Fruit fly (Drosophila melanogaster) whole organism, embryonic: ENCODE measurements around the gene gammaCOP.

ENCODE experiments used
- Abd-B ChIP-seq: fragments of 200-800 bp; sonication (Bioruptor generic); optimal IDR thresholded peaks from 2 replicates; lab custom pipeline; 2018; ENCODE audit warnings: missing biosample characterization, mild to moderate bottlenecking, missing genetic modification characterization, moderate library complexity
- Atf6 ChIP-seq: fragments of 200-800 bp; sonication (Bioruptor generic); IDR thresholded peaks from 2 replicates; pipeline ENCODE4 v1.3.6; 2022; ENCODE audit warnings: missing biosample characterization, missing genetic modification characterization
- B-H2 ChIP-seq: fragments of 200-800 bp; sonication (Bioruptor generic); optimal IDR thresholded peaks from 2 replicates; lab custom pipeline; 2018; ENCODE audit warnings: missing biosample characterization, mild to moderate bottlenecking, missing genetic modification characterization
- Bgb ChIP-seq: fragments of 200-800 bp; sonication (Bioruptor generic); IDR thresholded peaks from 2 replicates; pipeline ENCODE4 v1.3.6; 2022; ENCODE audit warnings: missing biosample characterization, missing genetic modification characterization; ENCODE audit not compliant: partially characterized antibody
- CG11560 ChIP-seq: fragments of 200-800 bp; sonication (Bioruptor generic); IDR thresholded peaks from 3 replicates; pipeline ENCODE4 v1.3.6; 2022; ENCODE audit warnings: missing biosample characterization, missing genetic modification characterization
- CG13424 ChIP-seq: fragments of 200-800 bp; sonication (Bioruptor generic); optimal IDR thresholded peaks from 2 replicates; lab custom pipeline; 2019; ENCODE audit warnings: missing biosample characterization, mild to moderate bottlenecking, missing genetic modification characterization, moderate library complexity
- CG14860 ChIP-seq: fragments of 200-800 bp; sonication (Bioruptor generic); IDR thresholded peaks from 3 replicates; pipeline ENCODE4 v1.3.6; 2022; ENCODE audit warnings: missing biosample characterization, missing genetic modification characterization; ENCODE audit not compliant: partially characterized antibody
- CG14965 ChIP-seq: fragments of 200-800 bp; sonication (Bioruptor generic); optimal IDR thresholded peaks from 2 replicates; lab custom pipeline; 2016; ENCODE audit warnings: missing biosample characterization, missing genetic modification characterization, borderline replicate concordance
- CG15479 ChIP-seq: fragments of 200-800 bp; sonication (Bioruptor generic); optimal IDR thresholded peaks from 3 replicates; lab custom pipeline; 2019; ENCODE audit warnings: missing biosample characterization, mild to moderate bottlenecking, missing genetic modification characterization, moderate library complexity
- CG15696 ChIP-seq: fragments of 200-800 bp; sonication (Bioruptor generic); optimal IDR thresholded peaks from 2 replicates; lab custom pipeline; 2019; ENCODE audit warnings: missing biosample characterization, mild to moderate bottlenecking, missing genetic modification characterization, moderate library complexity
- CG16779 ChIP-seq: fragments of 200-800 bp; sonication (Bioruptor generic); IDR thresholded peaks from 2 replicates; pipeline ENCODE4 v1.3.6; 2022; ENCODE audit warnings: missing biosample characterization, missing genetic modification characterization
- CG2875 ChIP-seq: fragments of 200-800 bp; sonication (Bioruptor generic); optimal IDR thresholded peaks from 2 replicates; lab custom pipeline; 2017; ENCODE audit warnings: missing biosample characterization, mild to moderate bottlenecking, missing genetic modification characterization, missing genetic modification reagents
- CG32772 ChIP-seq: fragments of 200-800 bp; sonication (Bioruptor generic); IDR thresholded peaks from 2 replicates; pipeline ENCODE4 v1.3.6; 2022; ENCODE audit warnings: missing biosample characterization, missing genetic modification characterization
- CG42726 ChIP-seq: fragments of 200-800 bp; sonication (Bioruptor generic); IDR thresholded peaks from 2 replicates; pipeline ENCODE4 v1.3.6; 2022; ENCODE audit warnings: missing biosample characterization, missing genetic modification characterization; ENCODE audit not compliant: partially characterized antibody
- CG4854 ChIP-seq: fragments of 200-800 bp; sonication (Bioruptor generic); optimal IDR thresholded peaks from 2 replicates; lab custom pipeline; 2016; ENCODE audit warnings: missing biosample characterization, missing genetic modification characterization, inconsistent platforms
- CG7745 ChIP-seq: fragments of 200-800 bp; sonication (Bioruptor generic); optimal IDR thresholded peaks from 2 replicates; lab custom pipeline; 2018; ENCODE audit warnings: missing biosample characterization, mild to moderate bottlenecking, missing genetic modification characterization, moderate library complexity
- CG8089 ChIP-seq: fragments of 200-800 bp; sonication (Bioruptor generic); optimal IDR thresholded peaks from 3 replicates; lab custom pipeline; 2016; ENCODE audit warnings: missing biosample characterization, missing genetic modification characterization
- CG8290 ChIP-seq, 3 experiments: fragments of 200-800 bp; sonication (Bioruptor generic); optimal IDR thresholded peaks; 2 replicates each; lab custom pipeline; 2016 to 2019; ENCODE audit warnings: missing biosample characterization in 3 of 3, missing genetic modification characterization in 3 of 3, mild to moderate bottlenecking in 2 of 3, moderate library complexity in 1 of 3
- Camta ChIP-seq: fragments of 200-800 bp; sonication (Bioruptor generic); optimal IDR thresholded peaks from 2 replicates; lab custom pipeline; 2016; ENCODE audit warnings: missing biosample characterization, missing genetic modification characterization
- Dip2 ChIP-seq: fragments of 200-800 bp; sonication (Bioruptor generic); IDR thresholded peaks from 2 replicates; pipeline ENCODE4 v1.3.6; 2022; ENCODE audit warnings: missing biosample characterization, missing genetic modification characterization
- Doc2 ChIP-seq: fragments of 200-800 bp; sonication (Bioruptor generic); IDR thresholded peaks from 2 replicates; pipeline ENCODE4 v1.3.6; 2022; ENCODE audit warnings: missing biosample characterization, missing genetic modification characterization
- E2f2 ChIP-seq: fragments of 200-800 bp; sonication (Bioruptor generic); IDR thresholded peaks from 2 replicates; pipeline ENCODE4 v1.3.6; 2022; ENCODE audit warnings: missing biosample characterization, missing genetic modification characterization
- H15 ChIP-seq: fragments of 200-800 bp; sonication (Bioruptor generic); IDR thresholded peaks from 3 replicates; pipeline ENCODE4 v1.3.6; 2022; ENCODE audit warnings: missing biosample characterization, missing genetic modification characterization
- Hr39 ChIP-seq: fragments of >200 bp; optimal IDR thresholded peaks from 2 replicates; lab custom pipeline; 2017
- Med ChIP-seq: fragments of 200-800 bp; sonication (Bioruptor generic); peaks from one replicate; lab custom pipeline; 2016; ENCODE audit warnings: missing biosample characterization, missing genetic modification characterization, mild to moderate bottlenecking, inconsistent platforms, moderate library complexity
- Meics ChIP-seq: fragments of 200-800 bp; sonication (Bioruptor generic); optimal IDR thresholded peaks from 2 replicates; lab custom pipeline; 2017; ENCODE audit warnings: missing biosample characterization, mild to moderate bottlenecking, missing genetic modification characterization
- Ptx1 ChIP-seq: fragments of 200-800 bp; sonication (Bioruptor generic); IDR thresholded peaks from 2 replicates; pipeline ENCODE4 v1.3.6; 2022; ENCODE audit warnings: missing biosample characterization, missing genetic modification characterization
- Rfx ChIP-seq: fragments of 200-800 bp; sonication (Bioruptor generic); IDR thresholded peaks from 2 replicates; pipeline ENCODE4 v1.3.6; 2022; ENCODE audit warnings: missing biosample characterization, missing genetic modification characterization
- Sin3A ChIP-seq: fragments of >200 bp; optimal IDR thresholded peaks from 2 replicates; lab custom pipeline; 2018
- az2 ChIP-seq: fragments of 200-800 bp; sonication (Bioruptor generic); optimal IDR thresholded peaks from 3 replicates; lab custom pipeline; 2016; ENCODE audit warnings: missing biosample characterization, missing genetic modification characterization
- bigmax ChIP-seq: fragments of 200-800 bp; sonication (Bioruptor generic); optimal IDR thresholded peaks from 2 replicates; lab custom pipeline; 2018; ENCODE audit warnings: missing biosample characterization, mild to moderate bottlenecking, missing genetic modification characterization
- br ChIP-seq: fragments of >200 bp; optimal IDR thresholded peaks from 2 replicates; lab custom pipeline; 2017
- cato ChIP-seq: fragments of 200-800 bp; sonication (Bioruptor generic); optimal IDR thresholded peaks from 2 replicates; lab custom pipeline; 2016; ENCODE audit warnings: missing biosample characterization, missing genetic modification characterization, borderline replicate concordance
- caup ChIP-seq: fragments of 200-800 bp; sonication (Bioruptor generic); optimal IDR thresholded peaks from 3 replicates; lab custom pipeline; 2017; ENCODE audit warnings: missing biosample characterization, mild to moderate bottlenecking, missing genetic modification characterization, moderate library complexity; ENCODE audit not compliant: severe bottlenecking
- chinmo ChIP-seq: fragments of 200-800 bp; sonication (Bioruptor generic); IDR thresholded peaks from 4 replicates; pipeline ENCODE4 v1.3.6; 2022; ENCODE audit warnings: missing biosample characterization, missing genetic modification characterization; ENCODE audit not compliant: partially characterized antibody
- ftz-f1 ChIP-seq: fragments of 200-800 bp; sonication (Bioruptor generic); optimal IDR thresholded peaks from 2 replicates; lab custom pipeline; 2016; ENCODE audit warnings: missing biosample characterization, missing genetic modification characterization
- h ChIP-seq: fragments of >200 bp; optimal IDR thresholded peaks from 2 replicates; lab custom pipeline; 2017
- hbn ChIP-seq: fragments of 200-800 bp; sonication (Bioruptor generic); IDR thresholded peaks from 2 replicates; pipeline ENCODE4 v1.3.6; 2022; ENCODE audit warnings: missing biosample characterization, missing genetic modification characterization; ENCODE audit not compliant: partially characterized antibody
- lilli ChIP-seq: fragments of 200-800 bp; sonication (Bioruptor generic); optimal IDR thresholded peaks from 3 replicates; lab custom pipeline; 2016; ENCODE audit warnings: missing biosample characterization, missing genetic modification characterization
- lmd ChIP-seq: fragments of 200-800 bp; sonication (Bioruptor generic); IDR thresholded peaks from 2 replicates; pipeline ENCODE4 v1.3.6; 2022; ENCODE audit warnings: missing biosample characterization, missing genetic modification characterization
- nerfin-2 ChIP-seq: fragments of 200-800 bp; sonication (Bioruptor generic); IDR thresholded peaks from 2 replicates; pipeline ENCODE4 v1.3.6; 2022; ENCODE audit warnings: missing biosample characterization, missing genetic modification characterization; ENCODE audit not compliant: partially characterized antibody
- pnt ChIP-seq: fragments of 200-800 bp; sonication (Bioruptor generic); optimal IDR thresholded peaks from 3 replicates; lab custom pipeline; 2016; ENCODE audit warnings: missing biosample characterization, missing genetic modification characterization
- ranshi ChIP-seq: fragments of 200-800 bp; sonication (Bioruptor generic); IDR thresholded peaks from 2 replicates; pipeline ENCODE4 v1.3.6; 2022; ENCODE audit warnings: missing biosample characterization, missing genetic modification characterization
- sqz ChIP-seq: fragments of 200-800 bp; sonication (Bioruptor generic); optimal IDR thresholded peaks from 3 replicates; lab custom pipeline; 2018; ENCODE audit warnings: missing biosample characterization, mild to moderate bottlenecking, missing genetic modification characterization
- sr ChIP-seq: fragments of 200-800 bp; sonication (Bioruptor generic); IDR thresholded peaks from 3 replicates; pipeline ENCODE4 v1.3.6; 2022; ENCODE audit warnings: missing biosample characterization, missing genetic modification characterization
- ssp ChIP-seq: fragments of 200-800 bp; sonication (Bioruptor generic); IDR thresholded peaks from 2 replicates; pipeline ENCODE4 v1.3.6; 2022; ENCODE audit warnings: missing biosample characterization, missing genetic modification characterization
- stwl ChIP-seq: fragments of 200-800 bp; sonication (Bioruptor generic); optimal IDR thresholded peaks from 3 replicates; lab custom pipeline; 2018; ENCODE audit warnings: missing biosample characterization, mild to moderate bottlenecking, missing genetic modification characterization, moderate library complexity
- unc-4 ChIP-seq: fragments of 200-800 bp; sonication (Bioruptor generic); IDR thresholded peaks from 2 replicates; pipeline ENCODE4 v1.3.6; 2022; ENCODE audit warnings: missing biosample characterization, missing genetic modification characterization; ENCODE audit not compliant: partially characterized antibody
- unpg ChIP-seq: fragments of 200-800 bp; sonication (Bioruptor generic); optimal IDR thresholded peaks from 3 replicates; lab custom pipeline; 2018; ENCODE audit warnings: missing biosample characterization, mild to moderate bottlenecking, missing genetic modification characterization, moderate library complexity
- yki ChIP-seq: fragments of >200 bp; optimal IDR thresholded peaks from 3 replicates; lab custom pipeline; 2018
- zen ChIP-seq: fragments of 200-800 bp; sonication (Bioruptor generic); optimal IDR thresholded peaks from 3 replicates; lab custom pipeline; 2018; ENCODE audit warnings: missing biosample characterization, mild to moderate bottlenecking, missing genetic modification characterization, moderate library complexity
- zf30C ChIP-seq: fragments of 200-800 bp; sonication (Bioruptor generic); optimal IDR thresholded peaks from 3 replicates; lab custom pipeline; 2018; ENCODE audit warnings: missing biosample characterization, mild to moderate bottlenecking, missing genetic modification characterization

The gammaCOP gene

DNA sequence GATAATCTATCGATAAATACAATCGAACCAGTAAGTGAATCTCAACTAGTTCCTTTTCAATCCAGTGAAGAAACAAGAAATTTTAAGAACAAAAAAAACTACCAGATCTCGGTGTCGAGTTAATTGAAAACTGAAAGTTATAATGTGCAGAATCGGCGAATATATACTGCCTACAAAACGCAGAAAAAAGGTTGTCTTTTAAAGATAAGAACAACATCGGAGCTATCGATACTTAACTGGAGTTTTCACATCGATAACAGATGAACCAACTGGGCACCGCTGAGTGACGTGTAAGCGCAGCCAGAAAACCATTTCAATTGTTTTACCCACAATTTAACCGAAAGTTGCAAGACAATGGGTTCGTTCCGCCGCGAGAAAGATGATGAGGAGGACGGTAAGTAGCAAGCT, at the start of gene gammaCOP:
TSS of gene gammaCOP (plus strand) at position 259 of the 408 bp plus-strand sequence.
- TF ChIP-seq lilli (GFP tag; lab: Kevin White, UChicago) (peak; percentile 14), CG11560 (tag; lab: Robert Waterston, UW) (no peak), unc-4 (GFP tag; lab: Robert Waterston, UW) (peak; percentile 94), CG14965 (no peak), zen (no peak), ftz-f1 (GFP tag; lab: Kevin White, UChicago) (no peak), br (lab: Kevin White, UChicago) (no peak), Ptx1 (GFP tag; lab: Robert Waterston, UW) (no peak), unpg (GFP tag; lab: Kevin White, UChicago) (no peak), CG2875 (GFP tag; lab: Kevin White, UChicago) (no peak), CG8089 (GFP tag; lab: Kevin White, UChicago) (no peak), CG14860 (peak; percentile 90), CG7745 (tag; lab: Kevin White, UChicago) (no peak), CG15479 (GFP tag; lab: Kevin White, UChicago) (no peak), stwl (tag; lab: Kevin White, UChicago) (peak; percentile 40), H15 (GFP tag; lab: Robert Waterston, UW) (no peak), E2f2 (GFP tag; lab: Robert Waterston, UW) (peak; percentile 91), CG8290 (GFP tag; optimal IDR thresholded peaks at IDR 0.05; lab: Kevin White, UChicago) (peak; percentile 21), CG8290 (tag; optimal IDR thresholded peaks at IDR 0.05; lab: Kevin White, UChicago) (no peak), Doc2 (no peak), zf30C (no peak), Meics (no peak), CG13424 (tag; lab: Kevin White, UChicago) (no peak), Abd-B (no peak), Atf6 (no peak), CG4854 (no peak), Bgb (peak; percentile 85), lmd (no peak), Sin3A (lab: Kevin White, UChicago) (peak; percentile 37), bigmax (GFP tag; lab: Kevin White, UChicago) (no peak), chinmo (GFP tag; lab: Robert Waterston, UW) (0 out of 4 replicates have a peak, but pooled peaks have one; percentile 47), CG15696 (no peak), ssp (no peak), caup (GFP tag; lab: Kevin White, UChicago) (no peak), Camta (GFP tag; lab: Kevin White, UChicago) (no peak), h (no peak), Med (GFP tag; lab: Kevin White, UChicago) (peak; percentile 79), nerfin-2 (peak; percentile 79), ranshi (GFP tag; lab: Robert Waterston, UW) (no peak), CG32772 (GFP tag; lab: Robert Waterston, UW) (no peak), sr (GFP tag; lab: Robert Waterston, UW) (no peak), CG42726 (GFP tag; lab: Robert Waterston, UW) (peak; percentile 34; the same call in 1 of the 2 replicates), yki (lab: Kevin White, UChicago) (no peak), Rfx (GFP tag; lab: Robert Waterston, UW) (no peak), Dip2 (GFP tag; lab: Robert Waterston, UW) (no peak), cato (GFP tag; lab: Kevin White, UChicago) (no peak), pnt (no peak), hbn (GFP tag; lab: Robert Waterston, UW) (peak; percentile 90), CG16779 (GFP tag; lab: Robert Waterston, UW) (no peak), sqz (GFP tag; lab: Kevin White, UChicago) (no peak), Hr39 (no peak), B-H2 (GFP tag; lab: Kevin White, UChicago) (no peak), az2 (no peak)
